Worm (Caenorhabditis elegans): ENCODE data around the gene era-1.

era-1 gene

ce11 chrV:6702692-6703091 lies at the start of gene era-1:
TSS of gene era-1 (plus strand) at chrV:6703057.
- TF ChIP-seq unc-62 (GFP tag; optimal IDR thresholded peaks at IDR 0.05), result no peak

- no peak for TF ChIP-seq unc-62 (GFP tag; optimal IDR thresholded peaks at IDR 0.05)
Measured at ce11 chrV:6655174-6655573, 47.7 kb upstream of the era-1 start, which contains the start of gene syx-18. TSS of gene syx-18 (minus strand) at chrV:6655449.

DNA sequence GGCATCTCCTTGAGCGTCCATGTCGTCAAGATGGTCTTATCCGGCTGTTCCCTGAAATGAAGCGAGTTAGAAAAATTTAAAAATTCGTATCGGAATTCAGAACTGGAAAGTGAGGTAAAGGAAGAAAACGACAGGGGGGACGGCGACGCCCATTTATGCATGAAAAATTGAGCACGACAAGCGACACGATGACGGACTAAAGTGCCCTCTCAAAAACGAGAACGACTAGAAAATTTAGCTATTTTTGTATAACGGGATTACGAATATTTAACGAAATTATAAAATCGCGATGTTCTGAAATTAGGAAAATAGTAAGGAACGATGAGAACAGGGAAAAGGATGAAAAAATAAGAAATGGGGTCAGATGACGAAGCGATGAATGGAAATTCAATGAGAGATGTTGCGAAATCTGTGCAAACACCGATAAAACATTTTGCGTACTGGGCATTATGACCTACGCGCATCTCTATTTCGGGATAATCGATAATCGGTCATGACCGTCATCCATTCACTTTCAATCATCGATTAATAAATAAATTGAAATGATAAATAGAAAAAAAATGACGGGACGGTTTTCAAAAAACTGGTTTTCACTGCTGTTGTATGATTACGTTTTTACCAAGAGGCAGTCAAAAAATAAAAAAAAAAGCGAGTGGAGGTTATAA lies 46.3 kb upstream of the era-1 start, which contains the start of gene snb-1:
Gene snb-1 (minus strand): TSS at position 51 of the 665 bp plus-strand sequence.
- TF ChIP-seq unc-62 (GFP tag; optimal IDR thresholded peaks at IDR 0.05), result no peak

- TF ChIP-seq unc-62 (GFP tag; optimal IDR thresholded peaks at IDR 0.05), result no peak
Measured at ce11 chrV:6657532-6658259, 45.2 kb upstream of the era-1 start.

DNA sequence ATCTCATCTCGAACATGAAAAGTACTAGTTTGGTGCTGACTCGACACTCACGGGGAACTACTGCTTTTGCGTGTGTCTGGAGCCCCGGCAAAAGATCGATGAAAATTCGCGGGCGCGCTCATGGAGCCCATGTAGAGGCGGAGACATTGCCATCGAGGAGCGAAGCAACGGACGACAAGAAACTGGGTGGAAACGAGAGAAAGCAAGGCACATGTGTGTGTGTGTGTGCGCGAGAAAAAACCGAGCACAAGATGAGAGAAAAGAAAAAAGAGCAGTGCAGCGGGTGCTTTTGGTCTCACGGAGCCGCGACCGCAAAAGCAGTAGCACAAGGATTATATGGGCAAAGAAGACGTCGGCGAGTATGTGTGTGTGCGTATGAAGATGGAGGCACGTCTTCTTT lies 44.1 kb upstream of the era-1 start:
- TF ChIP-seq unc-62 (GFP tag; optimal IDR thresholded peaks at IDR 0.05), result no peak

ce11 chrV:6659533-6659932 lies 43.3 kb upstream of the era-1 start:
- no peak for TF ChIP-seq unc-62 (GFP tag; optimal IDR thresholded peaks at IDR 0.05)

DNA sequence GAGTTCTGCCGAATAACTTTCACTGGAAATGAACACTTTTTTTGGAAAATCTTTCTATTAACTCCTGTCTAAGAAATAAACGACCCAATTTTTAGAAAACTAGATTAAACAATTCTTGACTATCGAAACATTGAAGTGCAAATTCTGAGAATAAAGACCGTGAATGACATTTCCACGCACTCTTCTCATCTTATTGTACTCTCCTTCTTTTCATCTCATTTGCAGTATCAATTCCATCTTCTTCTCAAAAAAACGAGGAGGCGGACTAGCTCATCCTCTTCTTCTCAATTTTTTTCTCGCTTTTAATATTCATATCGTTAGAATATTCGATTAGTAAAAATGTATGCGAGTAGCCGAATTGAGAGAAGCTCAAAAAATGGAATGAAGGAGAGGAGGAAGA lies 41.2 kb upstream of the era-1 start:
- no peak for TF ChIP-seq unc-62 (GFP tag; optimal IDR thresholded peaks at IDR 0.05)

DNA sequence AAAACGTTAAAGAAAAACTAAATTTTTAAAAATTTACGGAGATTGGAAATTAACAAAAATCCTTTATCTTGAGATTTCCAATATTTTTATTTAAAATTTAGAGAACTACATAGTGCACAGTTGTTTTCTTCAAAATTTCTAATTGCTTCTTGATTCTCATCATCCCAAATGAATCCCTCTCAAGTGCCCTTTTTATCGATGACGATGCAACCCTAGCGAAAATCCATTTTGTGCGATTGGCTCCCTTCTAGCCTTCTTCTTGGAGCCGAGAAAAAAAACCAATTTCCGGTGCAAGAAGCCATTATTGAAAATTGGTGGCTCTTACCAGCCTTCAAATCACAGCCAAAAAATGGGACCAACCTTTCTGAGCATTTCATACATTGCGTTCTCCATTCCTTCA lies 40.4 kb upstream of the era-1 start:
- TF ChIP-seq unc-62 (GFP tag; optimal IDR thresholded peaks at IDR 0.05), result no peak

DNA sequence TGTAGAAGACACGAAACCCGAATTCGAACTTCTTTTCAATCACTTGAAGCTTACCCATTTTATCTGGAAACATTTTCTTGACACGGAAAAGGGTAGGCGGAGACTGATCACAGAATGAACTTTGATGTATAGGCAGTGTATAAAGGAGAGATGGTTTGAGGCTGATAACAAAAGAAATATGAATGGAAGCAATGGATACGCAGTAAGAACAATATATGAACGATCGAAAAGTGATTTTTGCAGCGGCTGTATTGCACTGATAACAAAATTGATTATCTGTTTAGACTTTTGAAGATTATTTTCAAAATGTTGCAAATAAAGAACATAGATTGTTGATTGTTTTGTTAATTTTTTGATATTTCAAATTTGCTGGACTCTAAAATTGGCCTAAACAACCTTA lies 37.1 kb upstream of the era-1 start, which contains the start of gene pmp-5:
Gene pmp-5 (minus strand): TSS at position 63 of the 400 bp plus-strand sequence.
- no peak for TF ChIP-seq unc-62 (GFP tag; optimal IDR thresholded peaks at IDR 0.05)

DNA sequence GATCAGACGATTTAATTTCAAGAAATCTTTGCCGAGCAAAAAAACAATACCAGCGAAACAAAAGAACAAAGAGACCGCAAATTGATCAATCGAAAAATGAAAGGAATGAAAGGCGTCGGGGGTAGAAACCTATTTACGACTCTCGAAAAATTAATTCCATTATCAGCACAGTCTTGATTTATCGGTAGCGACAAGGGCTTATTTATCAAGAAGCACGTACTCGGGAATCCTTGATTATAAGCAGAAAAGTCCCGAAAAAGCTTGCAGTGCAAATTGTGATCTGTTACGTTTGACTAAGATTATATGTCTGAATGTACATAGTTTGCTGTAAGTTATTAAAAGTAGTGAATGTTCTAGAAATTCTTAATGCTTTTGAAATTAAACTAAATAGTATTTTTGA lies 36.3 kb upstream of the era-1 start:
- no peak for TF ChIP-seq unc-62 (GFP tag; optimal IDR thresholded peaks at IDR 0.05)

DNA sequence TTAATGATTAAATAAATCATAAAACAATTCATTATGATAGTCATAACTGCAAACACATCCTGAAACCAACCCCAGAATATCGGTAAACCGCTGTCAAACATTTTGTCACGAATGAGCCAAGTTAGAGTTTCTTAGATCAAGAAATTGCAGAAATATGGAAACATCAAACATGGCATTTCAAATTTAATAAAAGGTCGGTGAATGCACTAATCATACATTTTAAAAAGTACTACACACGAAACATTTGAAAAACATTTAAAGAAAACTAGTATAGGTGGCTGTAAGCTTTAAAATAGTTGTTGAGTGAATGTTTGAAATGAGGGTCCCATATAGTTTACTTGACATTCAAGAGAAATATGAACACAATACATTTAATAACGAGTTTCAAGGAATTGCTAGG lies 34.1 kb upstream of the era-1 start, which contains the start of gene str-180:
Gene str-180 (minus strand): TSS at position 101 of the 400 bp plus-strand sequence.
- TF ChIP-seq unc-62 (GFP tag; optimal IDR thresholded peaks at IDR 0.05), result no peak

DNA sequence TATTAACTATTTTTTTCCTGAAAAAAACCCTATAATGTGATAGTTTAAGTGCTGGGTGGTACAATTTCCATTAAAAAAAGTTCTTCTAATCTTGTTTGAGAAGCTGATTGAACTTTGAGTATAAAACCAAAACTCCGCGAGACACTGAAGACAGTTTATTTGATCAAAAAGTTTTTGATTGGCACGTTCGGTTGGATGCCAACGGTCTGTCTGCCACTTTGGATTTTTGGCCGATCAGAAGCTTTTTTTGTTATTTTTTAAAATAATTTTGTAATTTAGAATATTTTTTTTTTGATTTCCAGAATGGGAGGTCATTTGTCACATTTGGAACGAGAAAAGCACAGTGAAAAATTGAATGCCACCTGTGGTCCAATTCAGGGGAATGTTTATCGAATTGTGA lies 33.3 kb upstream of the era-1 start, which contains the start of gene cest-28:
Gene cest-28 (plus strand): TSS at position 301 of the 400 bp plus-strand sequence.
- no peak for TF ChIP-seq unc-62 (GFP tag; optimal IDR thresholded peaks at IDR 0.05)

- TF ChIP-seq unc-62 (GFP tag; optimal IDR thresholded peaks at IDR 0.05), result no peak
Measured at ce11 chrV:6673967-6674366, 28.9 kb upstream of the era-1 start, which contains the start of gene cest-31. TSS of gene cest-31 (plus strand) at chrV:6674267.

DNA sequence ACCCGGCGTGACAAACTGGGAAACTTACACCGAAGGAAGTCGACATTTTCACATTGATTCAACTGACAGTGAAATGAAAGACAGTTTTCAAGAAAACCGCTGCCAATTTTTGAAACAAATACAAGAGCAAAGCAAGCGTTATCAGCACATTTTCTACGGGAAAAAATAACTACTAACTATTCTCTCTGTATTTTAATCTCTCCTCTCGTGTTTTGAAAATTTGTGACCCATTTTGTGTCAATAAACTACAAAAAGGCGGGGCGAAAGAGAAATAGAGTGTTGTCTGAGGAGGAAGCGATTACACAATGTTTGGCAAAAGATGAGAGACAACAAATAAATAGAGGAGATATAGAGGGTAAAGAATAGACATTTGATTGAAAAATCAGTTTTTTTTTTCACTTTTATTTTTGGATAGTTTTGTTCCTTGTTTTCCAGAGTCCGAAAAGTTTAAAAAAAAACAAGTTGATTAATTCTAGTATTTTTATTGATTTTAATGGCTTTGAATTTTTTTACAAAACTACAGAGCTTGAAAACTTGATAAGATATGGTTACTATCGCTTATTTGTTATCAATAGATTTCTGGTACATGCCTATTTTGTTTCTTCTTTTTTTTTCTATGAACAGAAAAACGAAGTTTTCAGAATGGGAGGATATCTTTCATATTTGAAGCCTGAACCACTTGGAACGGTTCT lies 26.6 kb upstream of the era-1 start, which contains the start of gene cest-34:
Gene cest-34 (plus strand): TSS at position 642 of the 692 bp plus-strand sequence.
- no peak for TF ChIP-seq unc-62 (GFP tag; optimal IDR thresholded peaks at IDR 0.05)

DNA sequence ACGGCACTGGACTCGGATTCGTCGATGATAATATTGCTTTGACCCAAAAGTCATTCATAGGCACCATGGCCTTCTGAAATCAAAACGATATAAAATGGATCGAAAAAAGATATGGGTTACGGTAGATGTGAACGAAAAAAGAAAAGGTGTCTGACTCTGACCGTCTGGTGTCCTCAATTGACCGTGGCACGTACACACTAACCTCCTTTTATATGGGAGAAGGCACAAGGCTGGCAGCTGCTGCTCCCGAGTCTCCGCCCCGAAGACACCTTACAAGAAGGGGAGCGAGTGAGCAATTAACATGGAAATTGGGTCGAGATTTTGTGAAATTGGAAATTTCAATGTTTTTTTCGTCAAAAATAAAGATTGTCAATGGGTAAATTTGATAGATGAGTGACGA lies 21.4 kb upstream of the era-1 start, which contains the start of gene egl-46:
Gene egl-46 (minus strand): TSS at position 73 of the 400 bp plus-strand sequence.
- TF ChIP-seq unc-62 (GFP tag; optimal IDR thresholded peaks at IDR 0.05), result no peak

DNA sequence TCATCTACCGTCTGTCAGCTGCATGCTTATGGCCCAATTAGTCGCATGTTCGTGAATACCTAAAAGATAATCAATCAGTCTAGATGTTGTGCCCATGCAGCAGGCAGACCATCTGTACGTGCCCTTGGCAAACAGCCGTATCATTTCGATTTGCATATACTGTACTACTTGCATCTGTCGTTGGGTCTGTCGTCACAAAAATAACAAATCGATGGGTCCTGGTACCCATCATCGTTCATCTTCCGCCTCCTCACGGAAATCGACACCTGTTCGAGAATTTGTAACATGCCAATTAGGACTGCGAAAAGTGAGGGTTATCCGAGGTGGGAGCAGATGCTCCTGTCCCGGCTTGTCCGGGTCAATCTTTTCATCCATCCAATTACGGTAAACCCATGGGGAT lies 19.6 kb upstream of the era-1 start:
- no peak for TF ChIP-seq unc-62 (GFP tag; optimal IDR thresholded peaks at IDR 0.05)
